Fruit fly (Drosophila melanogaster): ENCODE measurements around the gene Mt2.
A peak's percentile ranks its signal among the peaks of the same experiment; 100 is the strongest.

DNA sequence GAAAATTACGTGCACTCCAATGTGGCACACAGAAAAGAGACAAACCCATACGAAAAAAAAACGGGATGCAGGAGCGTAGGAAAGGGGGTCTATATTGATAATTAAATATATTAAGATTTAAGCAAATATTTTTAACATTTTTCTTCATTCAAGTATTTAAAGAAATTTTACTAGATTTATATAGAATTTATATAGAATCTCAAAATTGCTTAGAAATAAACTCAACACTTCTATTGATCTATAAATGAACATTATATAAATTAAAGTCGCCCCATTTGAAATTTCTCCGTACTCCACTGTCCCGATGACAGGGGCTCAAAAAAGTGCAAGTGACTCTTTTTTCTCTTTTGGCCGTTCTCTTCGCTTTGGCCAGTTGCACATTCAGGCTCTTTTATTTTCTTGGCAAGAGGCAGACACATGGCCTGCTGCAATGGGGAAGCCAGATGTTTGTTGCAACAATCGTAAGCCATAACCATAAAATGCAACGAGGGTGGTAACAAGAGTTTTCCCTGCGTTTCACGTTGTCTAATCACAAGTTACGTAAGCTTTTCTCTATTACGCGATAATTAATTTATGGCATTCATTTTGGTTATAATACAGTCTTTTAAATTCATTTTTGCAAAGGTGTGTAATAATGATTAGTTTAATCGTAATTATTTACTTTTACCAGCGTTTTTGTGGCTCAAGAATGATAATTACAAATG is 30.5 kb upstream of the Mt2 start:
- TF ChIP-seq Hr38 (GFP tag; optimal IDR thresholded peaks at IDR 0.05) (no peak), CG11762 (GFP tag; optimal IDR thresholded peaks at IDR 0.05; ENCODE audit: insufficient read depth) (peak; percentile 88), CG16779 (tag; optimal IDR thresholded peaks at IDR 0.05) (peak; percentile 91)

Measured in whole organism, prepupa.